Worm (Caenorhabditis elegans): ENCODE measurements around the gene ZC477.7.

Gene ZC477.7

DNA sequence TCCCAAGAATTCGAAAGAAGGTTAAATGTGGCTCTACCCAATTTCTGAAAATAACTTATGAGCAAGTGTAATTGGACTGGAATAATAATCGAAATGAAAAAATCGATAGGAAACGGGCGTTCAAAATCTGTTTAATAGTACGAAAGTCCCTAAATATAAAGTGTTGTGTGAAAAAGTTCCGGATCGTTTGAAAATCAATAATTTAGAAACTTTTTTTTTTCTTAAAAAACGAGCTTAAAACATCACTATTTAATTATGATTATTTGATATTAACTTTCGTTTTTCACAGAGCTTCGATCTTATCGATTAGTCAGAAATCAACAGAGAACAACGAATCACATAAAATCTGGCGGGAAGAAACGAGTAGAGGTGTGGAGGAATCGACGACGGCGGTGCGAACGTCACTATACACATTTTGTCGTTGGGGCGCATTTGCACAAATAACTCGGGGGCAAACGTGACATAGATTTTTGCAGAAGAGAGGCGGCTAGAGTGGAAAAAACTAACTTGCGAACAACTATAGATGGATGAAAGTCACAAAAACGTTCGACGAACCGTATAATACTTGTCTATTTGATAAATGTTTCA lies 33.5 kb upstream of the ZC477.7 start, which contains the start of gene hecd-1:
Gene hecd-1 (minus strand): TSS at position 51 of the 588 bp plus-strand sequence.
- TF ChIP-seq xnd-1 (tag; optimal IDR thresholded peaks at IDR 0.05) (no peak), mcd-1 (GFP tag; IDR thresholded peaks at IDR 0.05) (peak; percentile 35), attf-5 (GFP tag; optimal IDR thresholded peaks at IDR 0.05) (peak; percentile 24), F23B12.7 (tag; optimal IDR thresholded peaks at IDR 0.05; ENCODE audit: insufficient read depth) (peak; percentile 56), efl-1 (GFP tag; optimal IDR thresholded peaks at IDR 0.05) (no peak), C06A6.2 (GFP tag; conservative IDR thresholded peaks at IDR 0.05) (no peak), nhr-80 (tag; optimal IDR thresholded peaks at IDR 0.05) (peak; percentile 16), let-607 (tag; optimal IDR thresholded peaks at IDR 0.05) (peak in 1 of 2 experiments; percentile 11)

DNA sequence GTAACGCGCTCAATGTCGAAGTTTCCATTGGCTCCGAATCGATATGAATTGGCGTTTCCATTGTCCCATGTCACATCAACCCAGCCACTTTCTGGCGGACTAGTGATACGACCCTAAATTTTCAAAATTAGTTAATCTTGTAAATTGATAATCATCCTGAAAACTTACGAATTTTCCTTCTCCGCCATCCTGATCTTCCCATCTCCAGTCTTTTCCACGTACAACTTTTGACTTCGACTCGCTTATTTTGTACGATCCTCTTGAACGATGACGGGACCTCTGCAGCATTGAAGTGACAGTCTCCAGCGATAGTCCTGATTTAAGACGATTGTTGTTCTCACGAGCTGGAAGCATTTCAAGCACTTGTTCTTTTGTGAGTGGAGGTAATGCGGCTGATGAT lies 27.9 kb upstream of the ZC477.7 start:
- TF ChIP-seq ztf-22 (GFP tag; optimal IDR thresholded peaks at IDR 0.05): no peak
- no peak for TF ChIP-seq him-1 (tag; optimal IDR thresholded peaks at IDR 0.05)
- no peak for TF ChIP-seq gei-17 (GFP tag; optimal IDR thresholded peaks at IDR 0.05)
- no peak for TF ChIP-seq lir-1 (GFP tag; conservative IDR thresholded peaks at IDR 0.05)
- no peak for TF ChIP-seq xnd-1 (tag; optimal IDR thresholded peaks at IDR 0.05)
- no peak for TF ChIP-seq cebp-1 (GFP tag; IDR thresholded peaks at IDR 0.05)
- TF ChIP-seq cebp-1 (tag; optimal IDR thresholded peaks at IDR 0.05): no peak
- no peak for TF ChIP-seq hmg-1.2 (GFP tag; IDR thresholded peaks at IDR 0.05)
- no peak for TF ChIP-seq ets-4 (GFP tag; optimal IDR thresholded peaks at IDR 0.05)
- no peak for TF ChIP-seq egrh-3 (GFP tag; IDR thresholded peaks at IDR 0.05)
- TF ChIP-seq lin-26 (GFP tag; IDR thresholded peaks at IDR 0.05): no peak
- TF ChIP-seq ztf-3 (GFP tag; optimal IDR thresholded peaks at IDR 0.05): no peak
- TF ChIP-seq lsl-1 (GFP tag; optimal IDR thresholded peaks at IDR 0.05): no peak
- no peak for TF ChIP-seq ztf-18 (tag; optimal IDR thresholded peaks at IDR 0.05)
- TF ChIP-seq rpc-1 (optimal IDR thresholded peaks at IDR 0.05): no peak
- no peak for TF ChIP-seq rpc-1 (tag; optimal IDR thresholded peaks at IDR 0.05)
- TF ChIP-seq Y56A3A.18 (GFP tag; IDR thresholded peaks at IDR 0.05): no peak

- TF ChIP-seq die-1 (tag; optimal IDR thresholded peaks at IDR 0.05) (no peak), F23B12.7 (tag; optimal IDR thresholded peaks at IDR 0.05; ENCODE audit: insufficient read depth) (no peak), nfyb-1 (GFP tag; IDR thresholded peaks at IDR 0.05) (0 out of 2 replicates have a peak, but pooled peaks have one; percentile 15)
These were observed 22.7 kb upstream of the ZC477.7 start, which contains the start of gene mutd-1 for ce11 chrIV:7133983-7134382. TSS of gene mutd-1 (minus strand) at chrIV:7134083.

- TF ChIP-seq Y53F4B.3 (GFP tag; IDR thresholded peaks at IDR 0.05) (no peak), die-1 (tag; optimal IDR thresholded peaks at IDR 0.05) (no peak), attf-5 (GFP tag; optimal IDR thresholded peaks at IDR 0.05) (peak; percentile 16), hlh-12 (tag; optimal IDR thresholded peaks at IDR 0.05) (no peak), lin-54 (GFP tag; optimal IDR thresholded peaks at IDR 0.05) (peak; percentile 23), F37B4.10 (GFP tag; IDR thresholded peaks at IDR 0.05) (no peak), snpc-4 (GFP tag; optimal IDR thresholded peaks at IDR 0.05) (no peak), snpc-4 (tag; optimal IDR thresholded peaks at IDR 0.05) (peak in 1 of 4 experiments; percentile 3), athp-1 (tag; optimal IDR thresholded peaks at IDR 0.05) (no peak), mel-28 (tag; optimal IDR thresholded peaks at IDR 0.05; ENCODE audit: borderline replicate concordance) (no peak), F55B11.4 (tag; optimal IDR thresholded peaks at IDR 0.05; ENCODE audit: borderline replicate concordance, insufficient read depth) (no peak), F49E8.2 (tag; optimal IDR thresholded peaks at IDR 0.05; ENCODE audit: insufficient read depth) (no peak), sptf-2 (GFP tag; optimal IDR thresholded peaks at IDR 0.05) (no peak), F39B2.1 (GFP tag; IDR thresholded peaks at IDR 0.05) (no peak), nfya-1 (tag; optimal IDR thresholded peaks at IDR 0.05; ENCODE audit: borderline replicate concordance, insufficient read depth) (no peak)
These were observed 21.9 kb upstream of the ZC477.7 start, which contains the start of gene cyn-12 for ce11 chrIV:7133140-7133539. TSS of gene cyn-12 (minus strand) at chrIV:7133217.

Data from whole organism, young adult.